Worm (Caenorhabditis elegans): Measurements from ENCODE around the gene ctsa-4.1.

- TF ChIP-seq flt-1 (GFP tag; IDR thresholded peaks at IDR 0.05): no peak
- no peak for TF ChIP-seq T22C8.4 (GFP tag; IDR thresholded peaks at IDR 0.05)
- no peak for TF ChIP-seq ztf-29 (GFP tag; IDR thresholded peaks at IDR 0.05)
- TF ChIP-seq klf-2 (GFP tag; conservative IDR thresholded peaks at IDR 0.05): no peak
- no peak for TF ChIP-seq ztf-23 (GFP tag; IDR thresholded peaks at IDR 0.05)
- TF ChIP-seq med-1 (GFP tag; optimal IDR thresholded peaks at IDR 0.05; ENCODE audit: insufficient read depth): no peak
- TF ChIP-seq tab-1 (GFP tag; IDR thresholded peaks at IDR 0.05): no peak
- no peak for TF ChIP-seq ref-1 (GFP tag; conservative IDR thresholded peaks at IDR 0.05)
- no peak for TF ChIP-seq cog-1 (tag; optimal IDR thresholded peaks at IDR 0.05)
Measured at ce11 chrII:6377381-6377948, 10.7 kb downstream of the ctsa-4.1 start.
